Worm (Caenorhabditis elegans) whole organism, L4 larva: ENCODE measurements around the gene ZC449.2.

Experiments
- F26F4.8 ChIP-seq: fragments of 200-800 bp; sonication (Bioruptor generic); conservative IDR thresholded peaks from 2 replicates; pipeline ENCODE4 v1.3.6; 2022; ENCODE audit warnings: missing genetic modification characterization, missing compliant biosample characterization
- F49E8.2 ChIP-seq: sonication (generic microtip); optimal IDR thresholded peaks from 2 replicates; lab custom pipeline; 2016; ENCODE audit warnings: missing compliant biosample characterization, mild to moderate bottlenecking, missing genetic modification characterization, borderline replicate concordance
- R02D3.7 ChIP-seq: fragments of 150-350 bp; sonication (generic microtip); optimal IDR thresholded peaks from 3 replicates; lab custom pipeline; 2014; ENCODE audit warnings: missing biosample characterization, missing genetic modification characterization
- Y105C5A.15 ChIP-seq: fragments of 200-800 bp; sonication (Bioruptor generic); IDR thresholded peaks from 2 replicates; pipeline ENCODE4 v1.3.6; 2022; ENCODE audit warnings: missing genetic modification characterization, missing compliant biosample characterization
- Y48G9A.11 ChIP-seq: fragments of 200-800 bp; sonication (Bioruptor generic); IDR thresholded peaks from 2 replicates; pipeline ENCODE4 v1.3.6; 2022; ENCODE audit warnings: missing genetic modification reagents, missing genetic modification characterization, missing compliant biosample characterization
- aha-1 ChIP-seq: fragments of 150-350 bp; peaks from one replicate; lab custom pipeline; 2014; ENCODE audit warnings: missing biosample characterization, missing genetic modification characterization
- ama-1 ChIP-seq: fragments of 150-350 bp; optimal IDR thresholded peaks from 2 replicates; lab custom pipeline; 2014; ENCODE audit warnings: inconsistent platforms, mixed read lengths
- attf-4 ChIP-seq: sonication (generic microtip); optimal IDR thresholded peaks from 3 replicates; lab custom pipeline; 2017; ENCODE audit warnings: missing biosample characterization, missing genetic modification characterization
- ceh-44 ChIP-seq: fragments of 200-800 bp; sonication (Bioruptor generic); IDR thresholded peaks from 2 replicates; pipeline ENCODE4 v1.3.6; 2022; ENCODE audit warnings: missing genetic modification reagents, missing genetic modification characterization, missing compliant biosample characterization
- daf-16 ChIP-seq, 3 experiments: sonication (generic microtip); optimal IDR thresholded peaks; 2 replicates each; lab custom pipeline; 2016 to 2017; ENCODE audit warnings: missing genetic modification characterization in 3 of 3, missing genetic modification reagents in 3 of 3, mild to moderate bottlenecking in 2 of 3, missing compliant biosample characterization in 2 of 3, missing biosample characterization in 1 of 3, moderate library complexity in 1 of 3
- daf-8 ChIP-seq: fragments of 200-800 bp; sonication (Bioruptor generic); IDR thresholded peaks from 2 replicates; pipeline ENCODE4 v1.3.6; 2022; ENCODE audit warnings: missing genetic modification characterization, missing compliant biosample characterization
- dmd-6 ChIP-seq: fragments of 200-800 bp; sonication (Bioruptor generic); IDR thresholded peaks from 2 replicates; pipeline ENCODE4 v1.3.6; 2022; ENCODE audit warnings: missing genetic modification reagents, missing genetic modification characterization, missing compliant biosample characterization
- dpl-1 ChIP-seq: fragments of 150-350 bp; optimal IDR thresholded peaks from 2 replicates; lab custom pipeline; 2014; ENCODE audit warnings: missing biosample characterization, missing genetic modification reagents, missing genetic modification characterization
- dve-1 ChIP-seq: sonication (generic microtip); optimal IDR thresholded peaks from 2 replicates; lab custom pipeline; 2017; ENCODE audit warnings: antibody characterized with exemption, mild to moderate bottlenecking, missing genetic modification characterization, missing compliant biosample characterization; ENCODE audit not compliant: insufficient read depth
- hif-1 ChIP-seq, 2 experiments: sonication (generic microtip); optimal IDR thresholded peaks; 2 replicates each; lab custom pipeline; 2016 to 2017; ENCODE audit warnings: missing compliant biosample characterization in 2 of 2, missing genetic modification characterization in 2 of 2, missing genetic modification reagents in 2 of 2, missing genotype in 2 of 2, mild to moderate bottlenecking in 1 of 2
- hlh-11 ChIP-seq: fragments of 200-800 bp; sonication (Bioruptor generic); optimal IDR thresholded peaks from 2 replicates; lab custom pipeline; 2018; ENCODE audit warnings: mild to moderate bottlenecking, missing genetic modification characterization, missing compliant biosample characterization
- hlh-30 ChIP-seq: sonication (generic microtip); optimal IDR thresholded peaks from 2 replicates; lab custom pipeline; 2017; ENCODE audit warnings: antibody characterized with exemption, mild to moderate bottlenecking, missing genetic modification characterization, missing compliant biosample characterization; ENCODE audit not compliant: insufficient read depth
- hmg-1.1 ChIP-seq: fragments of 200-800 bp; sonication (Bioruptor generic); IDR thresholded peaks from 2 replicates; pipeline ENCODE4 v1.3.6; 2022; ENCODE audit warnings: missing genetic modification reagents, missing genetic modification characterization, missing compliant biosample characterization
- lin-13 ChIP-seq: fragments of 150-350 bp; optimal IDR thresholded peaks from 2 replicates; lab custom pipeline; 2014; ENCODE audit warnings: missing biosample characterization, missing genetic modification reagents, missing genetic modification characterization
- lin-15B ChIP-seq: fragments of 150-350 bp; sonication (generic microtip); optimal IDR thresholded peaks from 3 replicates; lab custom pipeline; 2014; ENCODE audit warnings: missing biosample characterization, missing genetic modification characterization
- lir-3 ChIP-seq: sonication (generic microtip); optimal IDR thresholded peaks from 2 replicates; lab custom pipeline; 2016; ENCODE audit warnings: mild to moderate bottlenecking, missing genetic modification characterization, missing compliant biosample characterization
- madf-9 ChIP-seq: fragments of 200-800 bp; sonication (Bioruptor generic); conservative IDR thresholded peaks from 2 replicates; pipeline ENCODE4 v1.3.6; 2022; ENCODE audit warnings: missing genetic modification reagents, missing genetic modification characterization, missing compliant biosample characterization
- mdl-1 ChIP-seq, 2 experiments: fragments of 150-350 bp in 1 of 2; sonication (generic microtip) in 1 of 2; optimal IDR thresholded peaks; 2 replicates each; lab custom pipeline; 2014 to 2017; ENCODE audit warnings: missing biosample characterization in 2 of 2, missing genetic modification characterization in 2 of 2
- mes-2 ChIP-seq: sonication (generic microtip); optimal IDR thresholded peaks from 2 replicates; lab custom pipeline; 2016; ENCODE audit warnings: missing genotype, mild to moderate bottlenecking, missing genetic modification characterization, missing compliant biosample characterization; ENCODE audit not compliant: poor library complexity, severe bottlenecking
- mxl-3 ChIP-seq: fragments of 200-800 bp; sonication (Bioruptor generic); optimal IDR thresholded peaks from 2 replicates; lab custom pipeline; 2018; ENCODE audit warnings: mild to moderate bottlenecking, missing genetic modification characterization, missing compliant biosample characterization
- nhr-48 ChIP-seq: sonication (generic microtip); optimal IDR thresholded peaks from 2 replicates; lab custom pipeline; 2016; ENCODE audit warnings: mild to moderate bottlenecking, missing genetic modification characterization, missing compliant biosample characterization
- nhr-76 ChIP-seq: fragments of 150-350 bp; optimal IDR thresholded peaks from 2 replicates; lab custom pipeline; 2014; ENCODE audit warnings: missing biosample characterization, missing genetic modification characterization
- pha-4 ChIP-seq, 2 experiments: fragments of 150-350 bp in 1 of 2; fragments of 200-800 bp in 1 of 2; sonication (Bioruptor generic) in 1 of 2; IDR thresholded peaks in 1 of 2; optimal IDR thresholded peaks in 1 of 2; 2 replicates each; pipeline versions ENCODE4 v1.3.6 to Lab custom; 2014 to 2022; ENCODE audit warnings: missing genetic modification characterization in 2 of 2, missing genetic modification reagents in 2 of 2, missing biosample characterization in 1 of 2, missing compliant biosample characterization in 1 of 2
- php-3 ChIP-seq: fragments of 200-800 bp; sonication (Bioruptor generic); IDR thresholded peaks from 2 replicates; pipeline ENCODE4 v1.3.6; 2022; ENCODE audit warnings: missing genetic modification reagents, missing genetic modification characterization, missing compliant biosample characterization
- set-16 ChIP-seq: fragments of 200-800 bp; sonication (Bioruptor generic); IDR thresholded peaks from 2 replicates; pipeline ENCODE4 v1.3.6; 2022; ENCODE audit warnings: missing genetic modification reagents, missing genetic modification characterization, missing compliant biosample characterization
- snpc-1.2 ChIP-seq: fragments of 200-800 bp; sonication (Bioruptor generic); IDR thresholded peaks from 2 replicates; pipeline ENCODE4 v1.3.6; 2022; ENCODE audit warnings: missing genetic modification reagents, missing genetic modification characterization, missing compliant biosample characterization
- snpc-4 ChIP-seq: fragments of 150-350 bp; optimal IDR thresholded peaks from 2 replicates; lab custom pipeline; 2014; ENCODE audit warnings: missing biosample characterization, missing genetic modification characterization
- spr-3 ChIP-seq: fragments of 200-800 bp; sonication (Bioruptor generic); optimal IDR thresholded peaks from 2 replicates; lab custom pipeline; 2018; ENCODE audit warnings: mild to moderate bottlenecking, missing genetic modification characterization, missing compliant biosample characterization
- tag-97 ChIP-seq: fragments of 200-800 bp; sonication (Bioruptor generic); IDR thresholded peaks from 2 replicates; pipeline ENCODE4 v1.3.6; 2022; ENCODE audit warnings: missing genetic modification characterization, missing compliant biosample characterization
- tra-1 ChIP-seq: fragments of 200-800 bp; sonication (Bioruptor generic); IDR thresholded peaks from 2 replicates; pipeline ENCODE4 v1.3.6; 2022; ENCODE audit warnings: missing genetic modification reagents, missing genetic modification characterization, missing compliant biosample characterization
- unc-62 ChIP-seq, 3 experiments: fragments of 150-350 bp in 1 of 3; sonication (generic microtip); optimal IDR thresholded peaks in 2 of 3; peaks in 1 of 3; 1 replicate in 1 of 3; 2 replicates in 2 of 3; lab custom pipeline; 2014 to 2017; ENCODE audit warnings: missing biosample characterization in 3 of 3, missing genetic modification characterization in 3 of 3, missing genetic modification reagents in 3 of 3, missing genotype in 1 of 3
- zag-1 ChIP-seq: fragments of 150-350 bp; optimal IDR thresholded peaks from 2 replicates; lab custom pipeline; 2014; ENCODE audit warnings: missing biosample characterization, missing genetic modification characterization
- zfp-3 ChIP-seq: fragments of 200-800 bp; sonication (Bioruptor generic); conservative IDR thresholded peaks from 2 replicates; pipeline ENCODE4 v1.3.6; 2022; ENCODE audit warnings: missing genetic modification reagents, missing genetic modification characterization, missing compliant biosample characterization
- ztf-11 ChIP-seq: fragments of 150-350 bp; optimal IDR thresholded peaks from 2 replicates; lab custom pipeline; 2014; ENCODE audit warnings: missing biosample characterization, missing genetic modification characterization

Gene ZC449.2

DNA sequence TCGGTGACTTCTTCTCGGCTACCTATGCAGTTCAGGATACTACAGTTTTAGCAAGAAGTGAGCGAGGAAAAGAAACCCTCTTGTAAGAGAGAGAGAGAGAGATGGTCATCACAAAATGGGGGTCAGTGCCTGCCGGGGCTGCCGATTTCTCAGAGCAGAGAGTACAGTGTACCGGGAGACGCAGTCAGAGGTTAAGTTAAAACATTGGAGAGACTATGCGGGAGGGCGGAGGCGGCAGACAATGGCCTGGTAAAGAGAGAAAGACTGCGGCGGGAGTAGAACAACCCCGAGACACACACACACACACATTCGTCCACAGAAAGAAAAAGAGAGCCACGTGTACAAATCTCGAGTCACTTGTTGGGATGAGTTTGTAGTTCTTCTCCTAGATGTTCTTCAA lies 49.7 kb upstream of the ZC449.2 start (continued):
- TF ChIP-seq hmg-1.1 (peak; percentile 63), pha-4 (GFP tag; IDR thresholded peaks at IDR 0.05; lab: Robert Waterston, UW) (peak; percentile 61; the same call in 1 of the 2 replicates), pha-4 (tag; optimal IDR thresholded peaks at IDR 0.05; lab: Kevin White, UChicago) (peak; percentile 40), dpl-1 (GFP tag; lab: Kevin White, UChicago) (peak; percentile 23), zag-1 (tag; lab: Kevin White, UChicago) (no peak), ama-1 (lab: Kevin White, UChicago) (no peak), mes-2 (tag; lab: Kevin White, UChicago) (peak; percentile 62), madf-9 (GFP tag; lab: Robert Waterston, UW) (no peak), F26F4.8 (GFP tag; lab: Robert Waterston, UW) (no peak)

DNA sequence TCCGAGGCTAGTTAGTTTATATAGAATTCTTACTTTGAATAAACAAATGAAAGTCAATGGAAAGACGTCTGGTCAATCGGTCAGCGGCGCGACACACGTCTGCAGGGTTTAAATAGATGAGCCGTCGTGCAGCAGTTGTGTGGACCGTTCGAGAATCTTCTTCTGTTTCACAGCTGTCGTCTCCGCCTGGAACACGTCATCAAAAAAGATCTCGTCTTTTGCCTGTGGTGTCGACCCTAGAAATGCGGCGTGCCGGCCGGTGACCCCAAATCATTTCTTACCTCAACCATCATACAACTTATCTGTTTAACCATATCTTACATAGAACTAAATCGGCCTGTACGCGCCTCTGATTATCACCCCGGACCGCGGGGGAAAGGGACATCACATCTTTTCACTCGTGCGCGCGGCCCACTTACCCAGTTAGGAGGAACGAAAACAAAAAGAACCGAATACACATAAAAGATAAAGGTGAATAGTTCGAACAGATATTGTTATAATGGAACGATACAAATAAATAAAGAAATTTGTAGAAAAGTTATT lies 49.0 kb upstream of the ZC449.2 start:
- TF ChIP-seq hif-1 (tag; optimal IDR thresholded peaks at IDR 0.05; lab: Kevin White, UChicago) (no peak), mxl-3 (GFP tag; lab: Kevin White, UChicago) (peak; percentile 12), hlh-11 (tag; lab: Kevin White, UChicago) (peak; percentile 66), Y48G9A.11 (GFP tag; lab: Robert Waterston, UW) (no peak), hlh-30 (peak; percentile 42), daf-16 (GFP tag; optimal IDR thresholded peaks at IDR 0.05; lab: Kevin White, UChicago) (peak in 1 of 2 experiments; percentile 46), daf-16 (tag; optimal IDR thresholded peaks at IDR 0.05; lab: Kevin White, UChicago) (no peak), unc-62 (GFP tag; optimal IDR thresholded peaks at IDR 0.05 in 1 of 2; lab: Kevin White, UChicago) (peak in 1 of 2 experiments; percentile 93), unc-62 (tag; optimal IDR thresholded peaks at IDR 0.05; lab: Kevin White, UChicago) (no peak), hmg-1.1 (peak; percentile 8; the same call in 1 of the 2 replicates)

DNA sequence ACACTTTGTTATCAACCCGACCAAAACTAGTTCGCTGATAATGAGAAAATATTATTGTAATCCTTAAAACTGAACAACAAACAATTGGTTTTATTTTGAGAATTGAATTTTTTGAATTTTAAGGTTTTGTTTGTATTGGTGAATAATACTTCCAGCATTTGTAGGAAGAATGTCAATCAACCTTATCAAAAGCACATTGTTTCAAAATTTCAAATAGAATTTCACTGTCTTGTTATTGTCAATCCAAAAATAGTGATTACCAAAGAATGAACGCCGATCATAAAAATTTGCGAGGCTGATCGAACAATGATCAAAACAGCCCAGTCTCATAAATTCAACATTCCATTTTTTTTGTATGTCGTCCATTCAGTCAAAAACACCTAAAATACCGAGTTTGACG lies 46.6 kb upstream of the ZC449.2 start:
- TF ChIP-seq tra-1 (GFP tag; lab: Robert Waterston, UW) (peak; percentile 80), aha-1 (tag; lab: Kevin White, UChicago) (peak; percentile 33), daf-8 (no peak), nhr-76 (tag; lab: Kevin White, UChicago) (no peak), set-16 (GFP tag; lab: Robert Waterston, UW) (no peak), spr-3 (GFP tag; lab: Kevin White, UChicago) (no peak), snpc-1.2 (GFP tag; lab: Robert Waterston, UW) (no peak), php-3 (GFP tag; lab: Robert Waterston, UW) (peak; percentile 63), dmd-6 (GFP tag; lab: Robert Waterston, UW) (peak; percentile 86), hlh-11 (tag; lab: Kevin White, UChicago) (peak; percentile 28), daf-16 (GFP tag; optimal IDR thresholded peaks at IDR 0.05; lab: Kevin White, UChicago) (no peak), daf-16 (tag; optimal IDR thresholded peaks at IDR 0.05; lab: Kevin White, UChicago) (peak; percentile 69), pha-4 (GFP tag; IDR thresholded peaks at IDR 0.05; lab: Robert Waterston, UW) (no peak), pha-4 (tag; optimal IDR thresholded peaks at IDR 0.05; lab: Kevin White, UChicago) (no peak), dve-1 (peak; percentile 77), nhr-48 (tag; lab: Kevin White, UChicago) (no peak)

DNA sequence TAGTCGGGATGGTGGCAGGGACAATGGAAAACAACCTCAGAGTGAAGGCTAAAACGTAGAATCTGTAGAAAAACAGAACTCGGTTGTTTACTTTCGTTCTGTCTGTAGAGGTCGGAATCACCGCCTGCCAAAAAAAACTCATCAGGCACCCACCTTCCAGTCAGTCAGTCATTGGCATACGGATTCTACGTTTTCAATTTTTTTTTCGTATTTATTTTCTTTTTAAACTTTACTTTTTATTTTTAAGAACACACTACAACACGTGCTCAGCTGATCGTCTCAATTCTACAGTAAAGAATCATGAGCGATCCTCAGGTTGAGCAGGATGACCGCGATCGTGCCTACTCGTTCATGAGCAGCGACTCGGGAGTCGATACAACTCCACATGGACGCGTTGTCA lies 44.6 kb upstream of the ZC449.2 start, which contains the start of gene lfi-1:
TSS of gene lfi-1 (plus strand) at position 301 of the 400 bp plus-strand sequence.
- TF ChIP-seq lin-15B (tag; lab: Kevin White, UChicago) (no peak), tag-97 (GFP tag; lab: Robert Waterston, UW) (no peak), ztf-11 (tag; lab: Kevin White, UChicago) (no peak), set-16 (GFP tag; lab: Robert Waterston, UW) (no peak), aha-1 (tag; lab: Kevin White, UChicago) (no peak), snpc-4 (tag; lab: Kevin White, UChicago) (no peak), ama-1 (lab: Kevin White, UChicago) (no peak), mdl-1 (tag; optimal IDR thresholded peaks at IDR 0.05; lab: Kevin White, UChicago) (no peak), F49E8.2 (tag; lab: Kevin White, UChicago) (no peak), Y105C5A.15 (GFP tag; lab: Robert Waterston, UW) (no peak), lin-13 (GFP tag; lab: Kevin White, UChicago) (no peak), ceh-44 (GFP tag; lab: Robert Waterston, UW) (no peak), pha-4 (GFP tag; IDR thresholded peaks at IDR 0.05; lab: Robert Waterston, UW) (no peak), pha-4 (tag; optimal IDR thresholded peaks at IDR 0.05; lab: Kevin White, UChicago) (no peak), lir-3 (no peak), R02D3.7 (no peak), zfp-3 (GFP tag; lab: Robert Waterston, UW) (no peak), attf-4 (no peak)
